Worm (Caenorhabditis elegans): ENCODE results near the gene kqt-2.

Gene kqt-2

DNA sequence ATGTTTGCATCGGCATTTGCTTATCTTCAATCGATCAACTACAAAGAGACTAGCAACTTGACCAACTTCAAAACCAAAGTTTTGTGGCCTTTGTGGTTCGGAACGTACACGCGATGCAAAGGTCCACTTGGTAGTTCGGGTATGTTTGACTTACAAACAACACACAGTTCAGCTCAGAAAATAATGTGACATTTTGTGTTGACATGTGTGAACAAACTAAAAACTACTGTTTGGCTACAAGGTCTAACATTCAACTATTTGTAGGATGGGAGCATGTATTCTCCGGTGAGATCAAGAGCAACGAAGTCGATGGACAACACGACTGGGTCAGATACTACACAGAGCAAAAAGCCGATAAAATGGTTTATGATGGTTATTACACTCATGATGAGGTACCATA, 919 bp upstream of the kqt-2 start:
- TF ChIP-seq unc-62 (GFP tag; optimal IDR thresholded peaks at IDR 0.05): no peak

DNA sequence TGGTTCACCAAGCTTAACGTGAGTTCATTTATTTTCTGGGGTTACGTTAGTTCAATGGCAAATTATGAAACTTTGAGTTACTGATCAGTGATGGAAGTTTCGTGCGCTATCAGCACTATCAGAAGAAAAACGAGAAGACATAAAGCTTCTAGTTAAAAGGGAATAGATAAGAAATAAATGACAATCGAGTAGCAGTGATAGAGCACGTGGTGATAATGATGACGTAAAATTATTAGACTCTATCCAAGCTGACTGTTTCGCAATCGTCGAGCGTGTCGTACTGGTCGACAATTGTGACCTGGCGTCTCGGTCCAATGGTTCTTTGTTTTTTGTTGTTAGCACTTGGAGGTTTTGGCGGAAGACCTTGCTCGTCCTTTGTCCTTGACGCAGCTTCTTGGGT, 3.1 kb downstream of the kqt-2 start:
- TF ChIP-seq unc-62 (GFP tag; optimal IDR thresholded peaks at IDR 0.05): no peak

DNA sequence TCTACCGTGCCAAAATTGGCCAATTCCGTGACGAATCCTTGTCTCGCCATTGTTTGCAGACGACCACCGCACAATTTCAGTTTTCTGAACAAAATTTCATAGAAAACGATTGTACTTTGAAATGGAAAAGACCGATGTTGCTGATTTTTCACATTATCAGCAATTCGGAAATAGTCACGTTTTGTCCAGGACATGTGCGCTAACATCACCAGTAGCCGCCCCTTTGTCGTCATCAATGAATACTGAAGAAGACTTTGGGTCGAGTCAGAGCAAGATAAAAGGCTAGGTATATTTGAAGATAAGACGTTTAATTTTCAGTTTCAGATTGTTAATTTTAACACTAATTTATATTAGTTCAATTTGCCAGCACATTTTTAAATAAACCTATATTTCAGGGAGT, 4.3 kb downstream of the kqt-2 start, which contains the start of gene endu-2:
Gene endu-2 (plus strand): TSS at position 396 of the 400 bp plus-strand sequence.
- no peak for TF ChIP-seq unc-62 (GFP tag; optimal IDR thresholded peaks at IDR 0.05)

- TF ChIP-seq unc-62 (GFP tag; optimal IDR thresholded peaks at IDR 0.05): no peak
These were observed 7.5 kb downstream of the kqt-2 start for ce11 chrX:8238639-8239055.

DNA sequence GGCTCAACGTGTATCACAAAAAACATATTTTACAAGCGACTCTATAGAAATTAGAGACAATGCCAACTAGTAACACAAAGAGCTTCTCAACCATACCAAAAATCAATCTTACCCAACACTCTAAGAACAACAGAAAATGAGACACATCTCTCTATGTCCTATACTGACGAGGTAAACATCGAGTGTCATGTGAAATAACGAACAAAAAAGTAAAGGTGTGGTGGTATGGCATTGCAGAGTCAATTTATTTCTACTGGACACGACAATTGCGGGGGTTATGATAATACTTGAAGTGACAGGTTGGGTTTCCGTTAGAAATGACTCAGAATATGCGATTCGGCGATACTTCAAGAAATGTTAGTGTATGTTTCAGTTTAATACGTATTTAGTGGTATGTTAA, 9.7 kb downstream of the kqt-2 start:
- no peak for TF ChIP-seq unc-62 (GFP tag; optimal IDR thresholded peaks at IDR 0.05)

- TF ChIP-seq unc-62 (GFP tag; optimal IDR thresholded peaks at IDR 0.05): no peak
These were observed 10.2 kb downstream of the kqt-2 start, which contains the start of gene M60.4 for ce11 chrX:8235994-8236393. TSS of gene M60.4 (minus strand) at chrX:8236314.

ce11 chrX:8233554-8233953, 12.6 kb downstream of the kqt-2 start:
- TF ChIP-seq unc-62 (GFP tag; optimal IDR thresholded peaks at IDR 0.05): no peak

DNA sequence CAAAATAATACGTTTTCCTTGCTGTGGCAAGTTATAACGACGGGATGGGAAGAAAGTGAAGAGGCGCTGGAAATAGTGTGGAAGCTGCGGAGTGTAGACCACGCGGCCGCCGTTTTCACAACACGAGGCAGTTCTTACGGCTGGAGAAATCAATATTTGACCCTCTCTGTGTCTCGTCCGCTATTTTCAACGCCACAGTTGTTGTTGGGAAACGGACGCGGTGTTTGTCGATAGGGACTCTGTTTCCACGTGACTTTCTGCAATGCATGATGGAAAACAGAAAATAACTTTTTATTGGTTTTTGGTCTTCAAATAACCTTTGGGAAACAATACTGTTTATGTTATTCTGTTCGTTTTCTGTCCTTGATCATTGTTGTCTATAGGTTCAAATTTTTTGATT, 14.3 kb downstream of the kqt-2 start, which contains the start of gene K02A6.3:
Gene K02A6.3 (minus strand): TSS at position 74 of the 400 bp plus-strand sequence.
- TF ChIP-seq unc-62 (GFP tag; optimal IDR thresholded peaks at IDR 0.05): no peak

DNA sequence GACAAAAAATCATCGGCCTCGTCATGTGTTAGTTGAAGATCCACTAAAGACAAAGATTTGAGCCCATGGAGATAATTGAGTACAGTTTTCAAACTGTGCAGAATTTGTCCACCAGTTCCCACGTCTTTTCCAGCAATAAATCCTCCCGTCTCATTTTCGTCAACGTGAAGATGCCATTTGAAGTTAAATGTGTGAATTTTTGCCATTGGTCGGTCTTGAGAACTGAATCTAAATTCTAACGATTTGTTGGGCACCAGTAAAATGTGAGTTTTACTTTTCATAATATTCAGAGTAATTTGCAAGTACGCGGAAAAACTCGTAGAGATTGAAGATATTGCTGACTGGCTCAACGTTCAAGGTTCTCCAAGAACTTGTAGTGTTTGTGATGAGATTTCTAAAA, 15.6 kb downstream of the kqt-2 start:
- TF ChIP-seq unc-62 (GFP tag; optimal IDR thresholded peaks at IDR 0.05): no peak

DNA sequence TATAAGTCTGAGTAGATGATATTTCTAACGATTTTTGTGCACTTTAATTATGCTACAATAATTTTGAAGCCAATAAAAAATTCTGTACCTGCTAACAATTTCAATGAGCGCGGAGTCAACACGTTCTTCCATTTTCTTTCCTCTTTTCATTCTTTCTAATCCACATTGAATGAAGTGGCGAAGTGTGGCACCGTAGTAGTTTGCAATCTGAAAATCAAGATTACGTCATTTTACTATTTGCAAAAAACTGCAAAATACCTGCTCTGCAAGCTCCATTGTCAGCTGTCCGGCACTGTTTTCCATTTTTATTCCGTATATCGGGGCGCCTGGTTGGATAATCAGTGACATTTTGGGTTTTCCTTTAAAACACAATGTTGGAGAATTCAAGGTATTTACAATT, 16.9 kb downstream of the kqt-2 start:
- TF ChIP-seq unc-62 (GFP tag; optimal IDR thresholded peaks at IDR 0.05): no peak

DNA sequence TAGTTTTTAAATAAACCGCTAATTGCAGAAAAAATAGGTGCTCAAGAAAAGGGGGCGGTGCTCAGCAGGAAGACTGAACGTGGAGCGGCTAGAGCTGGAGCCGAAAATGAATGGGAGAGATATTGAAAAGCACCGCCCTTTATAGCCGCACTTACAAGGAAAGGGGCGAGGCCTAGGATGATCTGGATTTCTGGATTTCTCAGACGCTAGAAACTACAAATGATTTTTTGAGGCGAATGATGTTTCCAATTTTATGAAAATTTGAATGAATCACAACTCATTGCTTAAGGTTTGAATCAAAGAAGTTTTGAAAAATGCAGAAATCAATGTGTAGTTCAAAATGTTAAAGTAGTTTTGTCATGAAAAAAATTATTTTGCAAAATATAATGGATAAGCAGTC, 21.3 kb downstream of the kqt-2 start, which contains the start of gene K02A6.2:
Gene K02A6.2 (minus strand): TSS at position 101 of the 400 bp plus-strand sequence.
- no peak for TF ChIP-seq unc-62 (GFP tag; optimal IDR thresholded peaks at IDR 0.05)

- TF ChIP-seq unc-62 (GFP tag; optimal IDR thresholded peaks at IDR 0.05): no peak
These were observed 26.7 kb downstream of the kqt-2 start, which contains the start of gene K02A6.1 for ce11 chrX:8219428-8219827. TSS of gene K02A6.1 (plus strand) at chrX:8219728.

DNA sequence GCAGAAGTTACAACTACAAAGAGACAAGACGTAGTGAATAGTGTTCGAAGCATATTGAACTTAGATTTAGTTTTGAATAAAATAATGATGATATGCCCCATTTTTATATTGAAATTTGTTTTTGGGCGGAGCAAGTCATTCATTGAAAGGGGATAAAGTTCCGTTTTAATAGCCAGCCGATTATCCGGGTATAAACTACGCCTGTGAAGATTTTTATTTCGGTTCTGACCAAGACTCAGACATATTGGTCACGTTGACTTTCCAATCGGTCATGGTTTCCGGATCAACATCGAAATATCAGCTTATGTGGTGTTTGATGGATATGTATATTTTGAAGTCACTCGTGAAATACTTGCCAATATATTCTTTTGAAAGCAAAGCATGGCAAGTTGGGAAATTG, 27.5 kb downstream of the kqt-2 start, which contains the start of gene K02A6.4:
Gene K02A6.4 (minus strand): TSS at position 101 of the 400 bp plus-strand sequence.
- no peak for TF ChIP-seq unc-62 (GFP tag; optimal IDR thresholded peaks at IDR 0.05)

ce11 chrX:8216957-8217356, 29.2 kb downstream of the kqt-2 start:
- TF ChIP-seq unc-62 (GFP tag; optimal IDR thresholded peaks at IDR 0.05): no peak

DNA sequence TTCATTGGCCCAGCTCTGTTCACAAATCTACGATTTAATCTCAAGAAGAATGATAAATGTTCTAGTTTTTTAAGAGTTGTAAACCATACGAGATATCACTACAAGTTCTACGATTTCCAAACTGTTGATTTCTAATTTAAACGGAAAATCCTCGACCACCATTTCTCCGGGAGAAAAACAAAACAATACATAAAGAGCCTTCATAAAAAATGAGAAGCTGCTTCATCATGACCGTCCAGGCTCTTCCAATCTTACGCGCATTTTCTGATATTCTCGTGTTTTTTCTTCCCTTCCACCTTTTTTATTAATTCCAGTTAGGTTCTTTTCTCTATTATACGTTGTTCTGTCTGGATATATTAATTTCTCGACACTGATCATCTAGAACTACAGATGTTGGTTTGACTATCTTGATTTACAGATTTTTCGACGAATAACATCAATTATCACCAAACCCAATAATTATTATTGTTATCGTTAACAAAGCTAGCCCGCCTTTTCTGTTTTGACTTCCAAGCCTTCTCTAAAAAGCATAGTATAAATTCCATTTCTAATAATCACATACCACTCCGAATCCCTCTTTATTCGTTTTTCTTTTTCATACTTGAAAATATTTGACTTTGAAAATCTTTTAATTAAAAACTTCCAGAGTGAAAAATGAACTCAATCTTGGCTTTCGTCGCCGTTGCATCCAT, 31.6 kb downstream of the kqt-2 start, which contains the start of gene C47D2.1:
Gene C47D2.1 (plus strand): TSS at position 642 of the 692 bp plus-strand sequence.
- no peak for TF ChIP-seq unc-62 (GFP tag; optimal IDR thresholded peaks at IDR 0.05)

DNA sequence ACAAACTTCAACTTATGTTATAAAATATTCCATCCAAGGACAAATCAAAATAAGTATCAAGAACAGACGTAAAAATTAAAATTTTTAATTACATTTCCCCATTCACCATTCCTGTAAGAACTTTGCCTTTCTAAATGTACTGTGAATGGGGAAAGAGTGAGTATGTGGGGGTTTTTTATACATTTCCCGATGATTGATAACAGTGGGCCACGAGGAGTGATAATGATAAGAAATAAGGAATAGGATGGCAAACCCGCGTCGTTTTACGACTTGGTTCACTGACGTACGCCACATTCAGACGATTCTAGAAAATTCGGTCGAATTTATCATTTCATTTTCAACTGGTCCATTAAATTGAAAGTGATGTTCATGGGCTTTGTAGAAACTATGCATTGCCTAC, 35.2 kb downstream of the kqt-2 start, which contains the start of gene cdd-1:
Gene cdd-1 (minus strand): TSS at position 151 of the 400 bp plus-strand sequence.
- TF ChIP-seq unc-62 (GFP tag; optimal IDR thresholded peaks at IDR 0.05): no peak

- no peak for TF ChIP-seq unc-62 (GFP tag; optimal IDR thresholded peaks at IDR 0.05)
These were observed 40.2 kb downstream of the kqt-2 start for ce11 chrX:8205919-8206318.
